8 worm cellular contexts compared by ENCODE assay signal in the genomic region with DNA sequence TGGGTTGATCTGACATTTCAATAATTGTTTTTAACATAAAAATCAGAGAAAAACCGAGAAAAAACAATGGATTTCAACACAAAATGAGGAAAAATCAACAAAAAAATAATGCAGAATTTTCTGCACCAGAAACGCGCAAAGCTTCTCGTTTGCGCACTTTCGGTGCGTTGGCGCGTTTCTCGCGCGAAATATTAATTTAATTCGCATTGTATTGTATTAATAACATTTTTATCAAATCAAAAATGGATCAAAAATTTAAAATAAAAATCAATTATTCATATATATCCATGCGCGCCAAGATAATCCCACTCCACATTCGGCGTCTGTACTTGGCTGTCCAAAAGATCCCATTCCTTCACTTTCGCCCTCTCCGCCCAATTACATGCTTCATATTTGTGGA.
TF ChIP-seq lines count a peak whose summit lies in the region.

fem-2 (minus strand) TSS at position 9 of the 400 bp plus-strand sequence.

TF ChIP-seq in whole organism, L1 larva, 84 proteins besides CTCF, POLR2A, EP300 and RAD21 (continues in another document):
- TF ChIP-seq sptf-1 (tag; optimal IDR thresholded peaks at IDR 0.05; lab: Kevin White, UChicago): no peak
- TF ChIP-seq zip-4 (GFP tag; optimal IDR thresholded peaks at IDR 0.05; lab: Kevin White, UChicago): peak; percentile 9
- peak; percentile 58 to 67 for TF ChIP-seq lin-35 (GFP tag; optimal IDR thresholded peaks at IDR 0.05; lab: Kevin White, UChicago)
- TF ChIP-seq nhr-47 (tag; optimal IDR thresholded peaks at IDR 0.05; lab: Kevin White, UChicago): peak; percentile 66
- peak; percentile 64 for TF ChIP-seq nhr-71 (tag; optimal IDR thresholded peaks at IDR 0.05; lab: Kevin White, UChicago)
- TF ChIP-seq snu-23 (GFP tag; optimal IDR thresholded peaks at IDR 0.05; lab: Kevin White, UChicago): peak; percentile 62
- peak; percentile 5 for TF ChIP-seq unc-86 (tag; optimal IDR thresholded peaks at IDR 0.05; lab: Kevin White, UChicago)
- TF ChIP-seq ceh-82 (tag; optimal IDR thresholded peaks at IDR 0.05; lab: Kevin White, UChicago): peak; percentile 30 to 63 (median 38)
- peak; percentile 1 for TF ChIP-seq fkh-8 (tag; optimal IDR thresholded peaks at IDR 0.05; lab: Kevin White, UChicago)
- peak; percentile 46 for TF ChIP-seq C16A3.4 (tag; optimal IDR thresholded peaks at IDR 0.05; lab: Kevin White, UChicago)

TF ChIP-seq in whole organism, L2 larva, 48 proteins besides CTCF, POLR2A, EP300 and RAD21 (continues in another document):
- TF ChIP-seq F13H6.1 (tag; optimal IDR thresholded peaks at IDR 0.05; lab: Kevin White, UChicago) (no peak), crh-2 (tag; optimal IDR thresholded peaks at IDR 0.05; lab: Kevin White, UChicago) (peak; percentile 18), ztf-4 (tag; optimal IDR thresholded peaks at IDR 0.05; lab: Kevin White, UChicago) (no peak), ZK546.5 (tag; optimal IDR thresholded peaks at IDR 0.05; lab: Kevin White, UChicago) (no peak), C34F6.9 (tag; optimal IDR thresholded peaks at IDR 0.05; lab: Kevin White, UChicago) (peak; percentile 70), egl-27 (tag; optimal IDR thresholded peaks at IDR 0.05; lab: Kevin White, UChicago) (no peak), snpc-4 (tag; optimal IDR thresholded peaks at IDR 0.05; lab: Kevin White, UChicago) (no peak), lin-39 (tag; optimal IDR thresholded peaks at IDR 0.05; lab: Kevin White, UChicago) (no peak), elt-3 (tag; optimal IDR thresholded peaks at IDR 0.05; lab: Kevin White, UChicago) (no peak), unc-55 (GFP tag; optimal IDR thresholded peaks at IDR 0.05; lab: Kevin White, UChicago) (peak; percentile 41), elt-1 (tag; optimal IDR thresholded peaks at IDR 0.05; lab: Kevin White, UChicago) (no peak)

TF ChIP-seq in whole organism, L3 larva, 47 proteins besides CTCF, POLR2A, EP300 and RAD21 (continues in another document):
- TF ChIP-seq sea-2 (GFP tag; optimal IDR thresholded peaks at IDR 0.05; lab: Kevin White, UChicago) (no peak), ceh-82 (tag; optimal IDR thresholded peaks at IDR 0.05; lab: Kevin White, UChicago) (no peak), lin-15B (tag; optimal IDR thresholded peaks at IDR 0.05; lab: Kevin White, UChicago) (peak; percentile 22), R02D3.7 (tag; optimal IDR thresholded peaks at IDR 0.05; lab: Kevin White, UChicago) (no peak), ceh-16 (tag; optimal IDR thresholded peaks at IDR 0.05; lab: Kevin White, UChicago) (no peak), nhr-28 (tag; optimal IDR thresholded peaks at IDR 0.05; lab: Kevin White, UChicago) (no peak), lin-39 (tag; optimal IDR thresholded peaks at IDR 0.05; lab: Kevin White, UChicago) (peak; percentile 8), nfya-1 (tag; optimal IDR thresholded peaks at IDR 0.05; lab: Kevin White, UChicago; ENCODE audit: insufficient read depth) (peak; percentile 41), pha-4 (tag; optimal IDR thresholded peaks at IDR 0.05; lab: Kevin White, UChicago) (peak; percentile 46), snpc-4 (tag; optimal IDR thresholded peaks at IDR 0.05; lab: Kevin White, UChicago) (peak; percentile 11), unc-39 (tag; optimal IDR thresholded peaks at IDR 0.05; lab: Kevin White, UChicago) (no peak)

TF ChIP-seq in whole organism, L4 larva, 104 proteins besides CTCF, POLR2A, EP300 and RAD21 (continues in another document):
- TF ChIP-seq daf-8 (GFP tag; IDR thresholded peaks at IDR 0.05; lab: Robert Waterston, UW) (no peak), hlh-30 (tag; optimal IDR thresholded peaks at IDR 0.05; lab: Kevin White, UChicago; ENCODE audit: insufficient read depth) (peak; percentile 40), duxl-1 (tag; optimal IDR thresholded peaks at IDR 0.05; lab: Kevin White, UChicago; ENCODE audit: poor library complexity) (no peak), F49E8.2 (tag; optimal IDR thresholded peaks at IDR 0.05; lab: Kevin White, UChicago; ENCODE audit: borderline replicate concordance) (no peak), php-3 (GFP tag; IDR thresholded peaks at IDR 0.05; lab: Robert Waterston, UW) (no peak), lin-38 (GFP tag; IDR thresholded peaks at IDR 0.05; lab: Robert Waterston, UW) (peak; percentile 59), ctbp-1 (GFP tag; IDR thresholded peaks at IDR 0.05; lab: Robert Waterston, UW) (no peak), Y5F2A.4 (GFP tag; optimal IDR thresholded peaks at IDR 0.05; lab: Kevin White, UChicago) (no peak), nhr-237 (tag; optimal IDR thresholded peaks at IDR 0.05; lab: Kevin White, UChicago) (no peak), skn-1 (tag; optimal IDR thresholded peaks at IDR 0.05; lab: Kevin White, UChicago) (no peak), spr-3 (GFP tag; optimal IDR thresholded peaks at IDR 0.05; lab: Kevin White, UChicago) (no peak)

TF ChIP-seq in whole organism, early embryonic, 17 proteins besides CTCF, POLR2A, EP300 and RAD21:
- TF ChIP-seq aly-1 (tag; optimal IDR thresholded peaks at IDR 0.05; lab: Kevin White, UChicago) (no peak), tra-4 (tag; optimal IDR thresholded peaks at IDR 0.05; lab: Kevin White, UChicago) (no peak), F13C5.2 (tag; optimal IDR thresholded peaks at IDR 0.05; lab: Kevin White, UChicago) (peak; percentile 12)

TF ChIP-seq in whole organism, late embryonic, 69 proteins besides CTCF, POLR2A, EP300 and RAD21:
- peak; percentile 5 for TF ChIP-seq elt-2 (tag; optimal IDR thresholded peaks at IDR 0.05; lab: Kevin White, UChicago)
- peak; percentile 60 for TF ChIP-seq unc-42 (tag; optimal IDR thresholded peaks at IDR 0.05; lab: Kevin White, UChicago)
- no peak for TF ChIP-seq tbx-2 (tag; optimal IDR thresholded peaks at IDR 0.05; lab: Kevin White, UChicago)
- no peak for TF ChIP-seq ets-4 (tag; optimal IDR thresholded peaks at IDR 0.05; lab: Kevin White, UChicago)
- no peak for TF ChIP-seq ceh-18 (tag; optimal IDR thresholded peaks at IDR 0.05; lab: Kevin White, UChicago)

TF ChIP-seq in whole organism, mixed stage, embryonic, 35 proteins besides CTCF, POLR2A, EP300 and RAD21:
- TF ChIP-seq ces-1 (GFP tag; optimal IDR thresholded peaks at IDR 0.05; lab: Kevin White, UChicago) (peak; percentile 83), unc-120 (tag; optimal IDR thresholded peaks at IDR 0.05; lab: Kevin White, UChicago; ENCODE audit: poor library complexity, severe bottlenecking) (no peak), mab-5 (tag; optimal IDR thresholded peaks at IDR 0.05; lab: Kevin White, UChicago) (no peak)

TF ChIP-seq in whole organism, young adult, 124 proteins besides CTCF, POLR2A, EP300 and RAD21:
- no peak for TF ChIP-seq mes-4 (tag; optimal IDR thresholded peaks at IDR 0.05; lab: Kevin White, UChicago)
- no peak for TF ChIP-seq gei-17 (GFP tag; optimal IDR thresholded peaks at IDR 0.05; lab: Kevin White, UChicago)
- peak; percentile 28; the same call in 1 of the 2 replicates for TF ChIP-seq D2030.7 (GFP tag; IDR thresholded peaks at IDR 0.05; lab: Robert Waterston, UW)
- TF ChIP-seq bed-2 (GFP tag; IDR thresholded peaks at IDR 0.05; lab: Robert Waterston, UW): no peak
- TF ChIP-seq cebp-1 (GFP tag; IDR thresholded peaks at IDR 0.05; lab: Robert Waterston, UW): no peak
- TF ChIP-seq cebp-1 (tag; optimal IDR thresholded peaks at IDR 0.05; lab: Kevin White, UChicago): peak; percentile 26
- TF ChIP-seq F57C9.4 (tag; optimal IDR thresholded peaks at IDR 0.05; lab: Kevin White, UChicago): no peak
- no peak for TF ChIP-seq rec-8 (tag; optimal IDR thresholded peaks at IDR 0.05; lab: Kevin White, UChicago)
- no peak for TF ChIP-seq hsf-1 (GFP tag; IDR thresholded peaks at IDR 0.05; lab: Robert Waterston, UW)
- peak; percentile 31 for TF ChIP-seq lin-40 (tag; optimal IDR thresholded peaks at IDR 0.05; lab: Kevin White, UChicago)
- no peak for TF ChIP-seq ztf-28 (GFP tag; IDR thresholded peaks at IDR 0.05; lab: Robert Waterston, UW)
- no peak for TF ChIP-seq F22D6.2 (tag; optimal IDR thresholded peaks at IDR 0.05; lab: Kevin White, UChicago)
- peak; percentile 66 for TF ChIP-seq mcd-1 (GFP tag; IDR thresholded peaks at IDR 0.05; lab: Robert Waterston, UW)
- no peak for TF ChIP-seq F33H1.4 (GFP tag; IDR thresholded peaks at IDR 0.05; lab: Robert Waterston, UW)
- peak; percentile 36 for TF ChIP-seq efl-1 (GFP tag; optimal IDR thresholded peaks at IDR 0.05; lab: Kevin White, UChicago)
- TF ChIP-seq lsl-1 (GFP tag; optimal IDR thresholded peaks at IDR 0.05; lab: Kevin White, UChicago): peak; percentile 35
- TF ChIP-seq tlf-1 (GFP tag; optimal IDR thresholded peaks at IDR 0.05; lab: Kevin White, UChicago): no peak
- no peak for TF ChIP-seq bed-1 (GFP tag; IDR thresholded peaks at IDR 0.05; lab: Robert Waterston, UW)
- no peak for TF ChIP-seq Y53F4B.3 (GFP tag; IDR thresholded peaks at IDR 0.05; lab: Robert Waterston, UW)
- TF ChIP-seq ets-4 (GFP tag; optimal IDR thresholded peaks at IDR 0.05; lab: Kevin White, UChicago): no peak
- no peak for TF ChIP-seq B0261.1 (tag; optimal IDR thresholded peaks at IDR 0.05; lab: Kevin White, UChicago)
- TF ChIP-seq pha-4 (tag; optimal IDR thresholded peaks at IDR 0.05; lab: Kevin White, UChicago): no peak
- no peak for TF ChIP-seq ceh-40 (GFP tag; IDR thresholded peaks at IDR 0.05; lab: Robert Waterston, UW)
- no peak for TF ChIP-seq K11D2.4 (GFP tag; IDR thresholded peaks at IDR 0.05; lab: Robert Waterston, UW)
- TF ChIP-seq let-607 (tag; optimal IDR thresholded peaks at IDR 0.05; lab: Kevin White, UChicago): no peak
- no peak for TF ChIP-seq F23B12.7 (tag; optimal IDR thresholded peaks at IDR 0.05; lab: Kevin White, UChicago; ENCODE audit: insufficient read depth)
- TF ChIP-seq chd-7 (tag; optimal IDR thresholded peaks at IDR 0.05; lab: Kevin White, UChicago): no peak
- no peak for TF ChIP-seq lin-35 (GFP tag; optimal IDR thresholded peaks at IDR 0.05; lab: Kevin White, UChicago)
- no peak for TF ChIP-seq cebp-2 (GFP tag; IDR thresholded peaks at IDR 0.05; lab: Robert Waterston, UW)
- TF ChIP-seq pbrm-1 (GFP tag; IDR thresholded peaks at IDR 0.05; lab: Robert Waterston, UW): no peak
- no peak for TF ChIP-seq repo-1 (tag; optimal IDR thresholded peaks at IDR 0.05; lab: Kevin White, UChicago)
- TF ChIP-seq Y53G8AR.9 (GFP tag; conservative IDR thresholded peaks at IDR 0.05; lab: Robert Waterston, UW): no peak
- TF ChIP-seq ztf-18 (tag; optimal IDR thresholded peaks at IDR 0.05; lab: Kevin White, UChicago): peak; percentile 91
- TF ChIP-seq attf-5 (GFP tag; optimal IDR thresholded peaks at IDR 0.05; lab: Kevin White, UChicago): peak; percentile 2
- TF ChIP-seq hmg-1.2 (GFP tag; IDR thresholded peaks at IDR 0.05; lab: Robert Waterston, UW): peak; percentile 13; the same call in 1 of the 2 replicates
- TF ChIP-seq nhr-120 (GFP tag; IDR thresholded peaks at IDR 0.05; lab: Robert Waterston, UW): no peak
